Worm (Caenorhabditis elegans) whole organism, young adult: ENCODE measurements around the gene ugtp-1.

Experiments used
- B0019.2 ChIP-seq: fragments of 200-800 bp; sonication (Bioruptor generic); conservative IDR thresholded peaks from 2 replicates; pipeline ENCODE4 v1.3.6; 2022; ENCODE audit warnings: missing genetic modification reagents, missing genetic modification characterization, missing compliant biosample characterization
- F22D6.2 ChIP-seq: sonication (generic microtip); optimal IDR thresholded peaks from 2 replicates; lab custom pipeline; 2016; ENCODE audit warnings: mild to moderate bottlenecking, missing genetic modification characterization, missing compliant biosample characterization
- F23B12.7 ChIP-seq: sonication (generic microtip); optimal IDR thresholded peaks from 2 replicates; lab custom pipeline; 2017; ENCODE audit warnings: missing genetic modification characterization, mild to moderate bottlenecking, missing compliant biosample characterization, antibody characterized with exemption, moderate library complexity; ENCODE audit not compliant: insufficient read depth
- F37B4.10 ChIP-seq: fragments of 200-800 bp; sonication (Bioruptor generic); IDR thresholded peaks from 2 replicates; pipeline ENCODE4 v1.3.6; 2022; ENCODE audit warnings: missing genetic modification characterization, missing compliant biosample characterization
- F57C9.4 ChIP-seq: sonication (generic microtip); optimal IDR thresholded peaks from 2 replicates; lab custom pipeline; 2017; ENCODE audit warnings: mild to moderate bottlenecking, missing genetic modification characterization, missing compliant biosample characterization
- K11D2.4 ChIP-seq: fragments of 200-800 bp; sonication (Bioruptor generic); IDR thresholded peaks from 2 replicates; pipeline ENCODE4 v1.3.6; 2022; ENCODE audit warnings: missing genetic modification reagents, missing genetic modification characterization, missing compliant biosample characterization
- Y53F4B.3 ChIP-seq: fragments of 200-800 bp; sonication (Bioruptor generic); IDR thresholded peaks from 2 replicates; pipeline ENCODE4 v1.3.6; 2022; ENCODE audit warnings: missing genetic modification reagents, missing genetic modification characterization, missing compliant biosample characterization
- Y56A3A.18 ChIP-seq: fragments of 200-800 bp; sonication (Bioruptor generic); IDR thresholded peaks from 2 replicates; pipeline ENCODE4 v1.3.6; 2022; ENCODE audit warnings: missing genetic modification reagents, missing genetic modification characterization, missing compliant biosample characterization
- ZK185.1 ChIP-seq: sonication (generic microtip); optimal IDR thresholded peaks from 2 replicates; lab custom pipeline; 2016; ENCODE audit warnings: mild to moderate bottlenecking, missing genetic modification characterization, missing compliant biosample characterization; ENCODE audit not compliant: poor library complexity, severe bottlenecking
- akir-1 ChIP-seq: fragments of 200-800 bp; sonication (Bioruptor generic); optimal IDR thresholded peaks from 2 replicates; lab custom pipeline; 2018; ENCODE audit warnings: mild to moderate bottlenecking, missing genetic modification characterization, moderate library complexity, missing compliant biosample characterization
- aptf-3 ChIP-seq: fragments of 200-800 bp; sonication (Bioruptor generic); IDR thresholded peaks from 2 replicates; pipeline ENCODE4 v1.3.6; 2022; ENCODE audit warnings: missing genetic modification characterization, missing compliant biosample characterization
- atf-7 ChIP-seq: sonication (generic microtip); optimal IDR thresholded peaks from 2 replicates; lab custom pipeline; 2017; ENCODE audit warnings: mild to moderate bottlenecking, missing genetic modification characterization, missing compliant biosample characterization
- attf-5 ChIP-seq: fragments of 200-800 bp; sonication (Bioruptor generic); optimal IDR thresholded peaks from 2 replicates; lab custom pipeline; 2018; ENCODE audit warnings: mild to moderate bottlenecking, missing genetic modification characterization, missing compliant biosample characterization
- bed-1 ChIP-seq: fragments of 200-800 bp; sonication (Bioruptor generic); IDR thresholded peaks from 2 replicates; pipeline ENCODE4 v1.3.6; 2022; ENCODE audit warnings: missing genetic modification reagents, missing genetic modification characterization, missing compliant biosample characterization
- bed-2 ChIP-seq: fragments of 200-800 bp; sonication (Bioruptor generic); IDR thresholded peaks from 2 replicates; pipeline ENCODE4 v1.3.6; 2022; ENCODE audit warnings: missing genetic modification reagents, missing genetic modification characterization, missing compliant biosample characterization
- cebp-1 ChIP-seq, 2 experiments: fragments of 200-800 bp in 1 of 2; sonication (Bioruptor generic) in 1 of 2; sonication (generic microtip) in 1 of 2; IDR thresholded peaks in 1 of 2; optimal IDR thresholded peaks in 1 of 2; 2 replicates each; pipeline versions ENCODE4 v1.3.6 to Lab custom; 2017 to 2022; ENCODE audit warnings: missing compliant biosample characterization in 2 of 2, missing genetic modification characterization in 2 of 2, mild to moderate bottlenecking in 1 of 2, missing genetic modification reagents in 1 of 2, moderate library complexity in 1 of 2
- ceh-40 ChIP-seq: fragments of 200-800 bp; sonication (Bioruptor generic); IDR thresholded peaks from 2 replicates; pipeline ENCODE4 v1.3.6; 2022; ENCODE audit warnings: missing genetic modification characterization, missing compliant biosample characterization
- dox-1 ChIP-seq: fragments of 200-800 bp; sonication (Bioruptor generic); IDR thresholded peaks from 2 replicates; pipeline ENCODE4 v1.3.6; 2022; ENCODE audit warnings: missing genetic modification reagents, missing genetic modification characterization, missing compliant biosample characterization
- egl-44 ChIP-seq: fragments of 200-800 bp; sonication (Bioruptor generic); IDR thresholded peaks from 2 replicates; pipeline ENCODE4 v1.3.6; 2022; ENCODE audit warnings: missing genetic modification reagents, missing genetic modification characterization, missing compliant biosample characterization
- ekl-4 ChIP-seq: fragments of 200-800 bp; sonication (Bioruptor generic); IDR thresholded peaks from 2 replicates; pipeline ENCODE4 v1.3.6; 2022; ENCODE audit warnings: missing genetic modification reagents, missing genetic modification characterization, missing compliant biosample characterization
- gei-17 ChIP-seq: fragments of 200-800 bp; sonication (Bioruptor generic); optimal IDR thresholded peaks from 2 replicates; lab custom pipeline; 2018; ENCODE audit warnings: mild to moderate bottlenecking, missing genetic modification characterization, missing compliant biosample characterization
- hmg-1.2 ChIP-seq: fragments of 200-800 bp; sonication (Bioruptor generic); IDR thresholded peaks from 2 replicates; pipeline ENCODE4 v1.3.6; 2022; ENCODE audit warnings: missing genetic modification reagents, missing genetic modification characterization, missing compliant biosample characterization
- let-607 ChIP-seq, 2 experiments: fragments of 200-800 bp in 1 of 2; sonication (Bioruptor generic) in 1 of 2; sonication (generic microtip) in 1 of 2; optimal IDR thresholded peaks; 2 replicates each; lab custom pipeline; 2016 to 2018; ENCODE audit warnings: mild to moderate bottlenecking in 2 of 2, missing compliant biosample characterization in 2 of 2, missing genetic modification characterization in 2 of 2, moderate library complexity in 2 of 2, missing genotype in 1 of 2
- lin-40 ChIP-seq: sonication (generic microtip); optimal IDR thresholded peaks from 2 replicates; lab custom pipeline; 2016; ENCODE audit warnings: missing genetic modification characterization, mild to moderate bottlenecking, missing compliant biosample characterization, missing genotype, missing genetic modification reagents
- lin-54 ChIP-seq: fragments of 200-800 bp; sonication (Bioruptor generic); optimal IDR thresholded peaks from 2 replicates; lab custom pipeline; 2018; ENCODE audit warnings: mild to moderate bottlenecking, missing genetic modification characterization, missing compliant biosample characterization
- madf-6 ChIP-seq: fragments of 200-800 bp; sonication (Bioruptor generic); IDR thresholded peaks from 2 replicates; pipeline ENCODE4 v1.3.6; 2022; ENCODE audit warnings: missing genetic modification reagents, missing genetic modification characterization, missing compliant biosample characterization
- madf-8 ChIP-seq: fragments of 200-800 bp; sonication (Bioruptor generic); conservative IDR thresholded peaks from 2 replicates; pipeline ENCODE4 v1.3.6; 2022; ENCODE audit warnings: missing genetic modification reagents, missing genetic modification characterization, missing compliant biosample characterization
- mes-4 ChIP-seq: sonication (generic microtip); optimal IDR thresholded peaks from 2 replicates; lab custom pipeline; 2016; ENCODE audit warnings: missing genotype, missing genetic modification characterization, missing compliant biosample characterization
- nfyb-1 ChIP-seq: fragments of 200-800 bp; sonication (Bioruptor generic); IDR thresholded peaks from 2 replicates; pipeline ENCODE4 v1.3.6; 2022; ENCODE audit warnings: missing genetic modification reagents, missing genetic modification characterization, missing compliant biosample characterization
- nhr-80 ChIP-seq: sonication (generic microtip); optimal IDR thresholded peaks from 2 replicates; lab custom pipeline; 2016; ENCODE audit warnings: missing genetic modification characterization, missing compliant biosample characterization
- pha-4 ChIP-seq: fragments of 150-350 bp; sonication (generic microtip); optimal IDR thresholded peaks from 2 replicates; lab custom pipeline; 2014; ENCODE audit warnings: missing biosample characterization, missing genetic modification reagents, missing genetic modification characterization
- repo-1 ChIP-seq: sonication (generic microtip); optimal IDR thresholded peaks from 2 replicates; lab custom pipeline; 2017; ENCODE audit warnings: mild to moderate bottlenecking, missing genetic modification characterization, missing compliant biosample characterization
- sea-2 ChIP-seq: fragments of 200-800 bp; sonication (Bioruptor generic); IDR thresholded peaks from 2 replicates; pipeline ENCODE4 v1.3.6; 2022; ENCODE audit warnings: missing genetic modification characterization, missing compliant biosample characterization
- snpc-3.4 ChIP-seq: sonication (generic microtip); optimal IDR thresholded peaks from 2 replicates; lab custom pipeline; 2017; ENCODE audit warnings: missing genetic modification characterization, mild to moderate bottlenecking, missing compliant biosample characterization, antibody characterized with exemption, moderate library complexity, missing genotype, missing genetic modification reagents
- snpc-4 ChIP-seq, 5 experiments: fragments of 150-350 bp in 1 of 5; sonication (generic microtip) in 4 of 5; optimal IDR thresholded peaks; 2 replicates each; lab custom pipeline; 2014 to 2018; ENCODE audit warnings: missing genetic modification characterization in 5 of 5, missing biosample characterization in 3 of 5, antibody characterized with exemption in 2 of 5, mild to moderate bottlenecking in 2 of 5, missing compliant biosample characterization in 2 of 5, missing genotype in 2 of 5, moderate library complexity in 2 of 5, missing genetic modification reagents in 1 of 5
- somi-1 ChIP-seq: fragments of 200-800 bp; sonication (Bioruptor generic); optimal IDR thresholded peaks from 2 replicates; lab custom pipeline; 2018; ENCODE audit warnings: mild to moderate bottlenecking, missing genetic modification characterization, missing compliant biosample characterization
- tbp1 ChIP-seq: fragments of 200-800 bp; sonication (Bioruptor generic); optimal IDR thresholded peaks from 2 replicates; lab custom pipeline; 2018; ENCODE audit warnings: mild to moderate bottlenecking, missing genetic modification characterization, missing compliant biosample characterization
- zfh-2 ChIP-seq: fragments of 200-800 bp; sonication (Bioruptor generic); conservative IDR thresholded peaks from 2 replicates; pipeline ENCODE4 v1.3.6; 2022; ENCODE audit warnings: missing genetic modification reagents, missing genetic modification characterization, missing compliant biosample characterization
- ztf-26 ChIP-seq: sonication (generic microtip); optimal IDR thresholded peaks from 2 replicates; lab custom pipeline; 2017; ENCODE audit warnings: missing genetic modification characterization, missing compliant biosample characterization

Gene ugtp-1

DNA sequence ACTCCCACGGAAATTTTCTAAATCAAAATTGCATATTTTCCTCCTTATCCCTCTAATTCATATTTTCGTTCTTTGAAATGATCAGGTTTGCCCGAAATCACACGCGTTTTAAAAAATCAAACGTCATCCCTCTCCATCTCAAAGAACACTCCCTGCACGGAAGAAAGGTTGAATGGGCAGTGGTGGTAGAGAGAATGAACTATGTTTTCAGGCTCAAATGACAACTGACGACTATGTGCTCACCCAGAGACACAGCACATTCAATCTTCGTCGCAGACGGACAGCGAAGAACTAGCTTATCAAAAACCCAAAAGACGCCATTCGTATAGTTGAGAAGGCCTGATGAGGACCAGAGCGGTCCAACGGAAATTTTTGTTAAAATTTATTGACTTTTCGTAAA is 10.7 kb downstream of the ugtp-1 start:
- 0 out of 2 replicates have a peak, but pooled peaks have one; percentile 46 for TF ChIP-seq F37B4.10
- no peak for TF ChIP-seq snpc-4 (GFP tag; optimal IDR thresholded peaks at IDR 0.05; lab: Kevin White, UChicago)
- no peak for TF ChIP-seq snpc-4 (tag; optimal IDR thresholded peaks at IDR 0.05; lab: Kevin White, UChicago)

DNA sequence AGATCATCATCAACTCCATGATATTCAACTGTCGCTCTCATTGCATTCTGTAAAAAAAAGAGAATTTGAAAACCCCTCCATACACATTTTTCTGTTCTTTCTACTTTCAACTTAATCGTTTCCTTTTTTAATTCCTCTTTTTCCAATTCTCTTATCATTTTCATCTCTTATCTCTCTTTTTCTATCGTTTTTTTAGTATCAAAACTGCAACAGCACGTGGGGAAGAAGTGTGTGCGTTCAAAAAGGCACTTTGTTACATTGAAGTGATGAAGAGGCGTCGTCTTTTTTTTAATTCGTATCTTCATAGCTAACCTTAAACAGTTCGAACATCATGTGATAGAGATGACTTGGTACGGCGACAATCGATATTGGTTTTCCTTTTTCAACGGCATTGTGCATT is 11.4 kb downstream of the ugtp-1 start:
- TF ChIP-seq lin-40 (tag; lab: Kevin White, UChicago): peak; percentile 64
- no peak for TF ChIP-seq madf-8 (GFP tag; lab: Robert Waterston, UW)
- TF ChIP-seq let-607 (tag; optimal IDR thresholded peaks at IDR 0.05; lab: Kevin White, UChicago): peak in 1 of 2 experiments; percentile 45
- 0 out of 2 replicates have a peak, but pooled peaks have one; percentile 28 for TF ChIP-seq ekl-4 (GFP tag; lab: Robert Waterston, UW)
- TF ChIP-seq cebp-1 (GFP tag; IDR thresholded peaks at IDR 0.05; lab: Robert Waterston, UW): no peak
- peak; percentile 47 for TF ChIP-seq cebp-1 (tag; optimal IDR thresholded peaks at IDR 0.05; lab: Kevin White, UChicago)
- no peak for TF ChIP-seq bed-1 (GFP tag; lab: Robert Waterston, UW)
- 0 out of 2 replicates have a peak, but pooled peaks have one; percentile 15 for TF ChIP-seq K11D2.4 (GFP tag; lab: Robert Waterston, UW)
- no peak for TF ChIP-seq akir-1 (GFP tag; lab: Kevin White, UChicago)
- peak; percentile 30 for TF ChIP-seq tbp1
- TF ChIP-seq F23B12.7: peak; percentile 40
- TF ChIP-seq hmg-1.2 (GFP tag; lab: Robert Waterston, UW): peak; percentile 23; the same call in 1 of the 2 replicates
- peak; percentile 73 for TF ChIP-seq somi-1 (GFP tag; lab: Kevin White, UChicago)
- TF ChIP-seq nhr-80: peak; percentile 89
- TF ChIP-seq dox-1: peak; percentile 35; the same call in 1 of the 2 replicates
- no peak for TF ChIP-seq repo-1 (tag; lab: Kevin White, UChicago)
- TF ChIP-seq zfh-2: no peak
- TF ChIP-seq attf-5 (GFP tag; lab: Kevin White, UChicago): peak; percentile 44
- peak; percentile 83 for TF ChIP-seq ztf-26

DNA sequence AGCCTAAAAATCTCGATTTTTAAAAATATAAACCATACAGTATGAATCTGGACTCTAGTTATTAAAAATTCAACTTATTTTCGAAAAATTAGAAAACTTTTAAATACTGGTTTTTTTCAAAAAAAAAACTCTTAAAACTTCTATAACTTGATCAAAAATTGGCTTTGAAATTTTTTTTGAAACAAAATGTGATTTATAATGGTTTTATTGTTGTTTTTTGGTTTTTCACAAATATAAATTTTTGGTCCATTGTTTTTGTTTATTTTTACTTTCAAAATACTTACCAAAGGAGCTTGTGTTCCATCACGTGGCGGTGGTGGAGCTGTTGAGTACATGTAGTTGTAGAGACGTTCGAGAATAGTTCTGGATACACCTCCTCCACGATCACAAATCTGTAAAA is 12.2 kb downstream of the ugtp-1 start:
- no peak for TF ChIP-seq F22D6.2 (tag; lab: Kevin White, UChicago)
- TF ChIP-seq mes-4 (tag; lab: Kevin White, UChicago): no peak
- TF ChIP-seq B0019.2 (GFP tag; lab: Robert Waterston, UW): no peak
- TF ChIP-seq lin-54 (GFP tag; lab: Kevin White, UChicago): no peak

DNA sequence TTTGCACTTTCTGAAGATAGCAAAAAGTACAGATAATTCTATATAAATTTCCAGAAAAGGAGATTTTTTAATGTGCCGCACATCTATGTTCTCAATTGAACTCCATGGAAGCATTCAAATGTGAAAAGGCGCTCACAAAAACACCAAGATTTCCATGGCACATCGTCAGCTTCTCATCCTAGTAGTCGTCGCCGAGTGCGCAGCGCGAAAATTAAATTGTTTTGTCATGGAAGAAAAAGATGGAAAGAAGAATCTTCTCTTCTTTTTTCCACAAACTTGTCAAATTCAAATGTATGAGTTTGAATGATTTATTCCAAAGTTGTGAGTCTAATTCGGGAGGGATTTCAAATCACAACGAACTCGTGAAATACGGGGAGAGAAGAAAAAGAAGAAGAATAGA is 13.1 kb downstream of the ugtp-1 start:
- TF ChIP-seq snpc-4 (GFP tag; optimal IDR thresholded peaks at IDR 0.05; lab: Kevin White, UChicago): no peak
- no peak for TF ChIP-seq snpc-4 (tag; optimal IDR thresholded peaks at IDR 0.05; lab: Kevin White, UChicago)
- 0 out of 2 replicates have a peak, but pooled peaks have one; percentile 10 for TF ChIP-seq madf-6

DNA sequence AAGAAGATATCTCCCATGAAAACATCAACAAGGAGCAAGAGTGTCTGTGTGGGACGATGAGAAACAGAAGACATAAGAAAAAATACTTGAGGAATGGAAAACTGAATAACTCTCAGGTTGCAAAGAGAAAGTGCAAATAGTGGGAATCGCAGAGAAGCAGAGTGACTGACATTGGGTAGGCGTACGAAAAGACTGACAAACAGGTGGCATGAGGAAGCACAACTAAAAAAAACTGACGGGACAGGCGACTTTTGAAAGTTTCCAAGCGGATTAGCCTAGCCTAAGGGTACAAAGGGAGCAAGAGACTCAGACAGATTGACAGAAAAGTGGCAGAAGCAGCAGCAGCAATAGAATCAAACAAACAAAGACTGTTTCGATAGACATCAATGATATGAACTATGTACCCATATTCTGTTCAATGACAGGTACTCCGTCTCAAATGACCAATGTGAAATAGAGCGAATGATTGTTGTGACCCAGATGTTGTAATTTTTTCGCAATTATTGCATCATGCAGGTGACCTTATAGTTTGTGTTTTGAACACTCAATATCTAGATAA is 16.1 kb downstream of the ugtp-1 start:
- TF ChIP-seq aptf-3 (GFP tag; lab: Robert Waterston, UW) (no peak), Y53F4B.3 (GFP tag; lab: Robert Waterston, UW) (no peak), sea-2 (GFP tag; lab: Robert Waterston, UW) (no peak), snpc-4 (GFP tag; optimal IDR thresholded peaks at IDR 0.05; lab: Kevin White, UChicago) (no peak), snpc-4 (tag; optimal IDR thresholded peaks at IDR 0.05; lab: Kevin White, UChicago) (peak in 1 of 4 experiments; percentile 1), egl-44 (GFP tag; lab: Robert Waterston, UW) (no peak), bed-2 (GFP tag; lab: Robert Waterston, UW) (no peak), B0019.2 (GFP tag; lab: Robert Waterston, UW) (no peak), nfyb-1 (GFP tag; lab: Robert Waterston, UW) (no peak; the same call in 1 of the 2 replicates), Y56A3A.18 (GFP tag; lab: Robert Waterston, UW) (no peak), bed-1 (GFP tag; lab: Robert Waterston, UW) (no peak), pha-4 (tag; lab: Kevin White, UChicago) (no peak), atf-7 (tag; lab: Kevin White, UChicago) (no peak), hmg-1.2 (GFP tag; lab: Robert Waterston, UW) (peak; percentile 45), gei-17 (GFP tag; lab: Kevin White, UChicago) (no peak), F57C9.4 (no peak), ZK185.1 (tag; lab: Kevin White, UChicago) (no peak), madf-6 (peak; percentile 41; the same call in 1 of the 2 replicates), snpc-3.4 (tag; lab: Kevin White, UChicago) (no peak), ceh-40 (GFP tag; lab: Robert Waterston, UW) (no peak)
